Fruit fly (Drosophila melanogaster) S2 (cell line): Measurements from ENCODE around the gene alpha-PheRS.

Experiments
- CG8478 ChIP-seq: fragments of >200 bp; optimal IDR thresholded peaks from 2 replicates; lab custom pipeline; 2018
- CTCF ChIP-seq, 2 experiments: fragments of >200 bp; optimal IDR thresholded peaks; 2 replicates each; lab custom pipeline; 2018

- TF ChIP-seq CG8478 = no peak
- TF ChIP-seq CTCF (optimal IDR thresholded peaks at IDR 0.05; lab: Kevin White, UChicago) = no peak
Observed at dm6 chrX:8135420-8135874, 10.0 kb downstream of the alpha-PheRS start, which contains the start of the genes cyr and CG2120.
